Fruit fly (Drosophila melanogaster) whole organism, embryonic: ENCODE results near the gene Pisd.

Source experiments
- Atf6 ChIP-seq: fragments of 200-800 bp; sonication (Bioruptor generic); IDR thresholded peaks from 2 replicates; pipeline ENCODE4 v1.3.6; 2022; ENCODE audit warnings: missing biosample characterization, missing genetic modification characterization
- B-H1 ChIP-seq: fragments of 200-800 bp; sonication (Bioruptor generic); IDR thresholded peaks from 3 replicates; pipeline ENCODE4 v1.3.6; 2022; ENCODE audit warnings: missing biosample characterization, missing genetic modification characterization
- CG10267 ChIP-seq: fragments of 200-800 bp; sonication (Bioruptor generic); optimal IDR thresholded peaks from 2 replicates; lab custom pipeline; 2018; ENCODE audit warnings: missing biosample characterization, mild to moderate bottlenecking, missing genetic modification characterization, moderate library complexity
- CG11560 ChIP-seq: fragments of 200-800 bp; sonication (Bioruptor generic); IDR thresholded peaks from 3 replicates; pipeline ENCODE4 v1.3.6; 2022; ENCODE audit warnings: missing biosample characterization, missing genetic modification characterization
- CG11723 ChIP-seq: fragments of 200-800 bp; sonication (Bioruptor generic); optimal IDR thresholded peaks from 2 replicates; lab custom pipeline; 2017; ENCODE audit warnings: missing biosample characterization, mild to moderate bottlenecking, missing genetic modification characterization
- CG1233 ChIP-seq: fragments of 200-800 bp; sonication (Bioruptor generic); optimal IDR thresholded peaks from 4 replicates; lab custom pipeline; 2018; ENCODE audit warnings: missing biosample characterization, mild to moderate bottlenecking, missing genetic modification characterization
- CG12744 ChIP-seq: fragments of 200-800 bp; sonication (Bioruptor generic); optimal IDR thresholded peaks from 2 replicates; lab custom pipeline; 2016; ENCODE audit warnings: missing biosample characterization, missing genetic modification characterization
- CG13424 ChIP-seq: fragments of 200-800 bp; sonication (Bioruptor generic); optimal IDR thresholded peaks from 2 replicates; lab custom pipeline; 2019; ENCODE audit warnings: missing biosample characterization, mild to moderate bottlenecking, missing genetic modification characterization, moderate library complexity
- CG13894 ChIP-seq: fragments of 200-800 bp; sonication (Bioruptor generic); optimal IDR thresholded peaks from 3 replicates; lab custom pipeline; 2018; ENCODE audit warnings: missing biosample characterization, mild to moderate bottlenecking, missing genetic modification characterization, moderate library complexity
- CG15073 ChIP-seq: fragments of 200-800 bp; sonication (Bioruptor generic); optimal IDR thresholded peaks from 2 replicates; lab custom pipeline; 2016; ENCODE audit warnings: missing biosample characterization, missing genetic modification characterization
- CG15479 ChIP-seq: fragments of 200-800 bp; sonication (Bioruptor generic); optimal IDR thresholded peaks from 3 replicates; lab custom pipeline; 2019; ENCODE audit warnings: missing biosample characterization, mild to moderate bottlenecking, missing genetic modification characterization, moderate library complexity
- CG1647 ChIP-seq: fragments of 200-800 bp; sonication (Bioruptor generic); optimal IDR thresholded peaks from 3 replicates; lab custom pipeline; 2016; ENCODE audit warnings: missing biosample characterization, missing genetic modification characterization
- CG1792 ChIP-seq: fragments of 200-800 bp; sonication (Bioruptor generic); optimal IDR thresholded peaks from 2 replicates; lab custom pipeline; 2016; ENCODE audit warnings: missing biosample characterization, missing genetic modification characterization
- CG2202 ChIP-seq: fragments of 200-800 bp; sonication (Bioruptor generic); optimal IDR thresholded peaks from 2 replicates; lab custom pipeline; 2018; ENCODE audit warnings: missing biosample characterization, mild to moderate bottlenecking, missing genetic modification characterization
- CG2712 ChIP-seq: fragments of 200-800 bp; optimal IDR thresholded peaks from 3 replicates; lab custom pipeline; 2019; ENCODE audit warnings: missing biosample characterization, mild to moderate bottlenecking, missing genetic modification characterization, moderate library complexity
- CG31388 ChIP-seq: fragments of 200-800 bp; sonication (Bioruptor generic); optimal IDR thresholded peaks from 2 replicates; lab custom pipeline; 2016; ENCODE audit warnings: missing biosample characterization, missing genetic modification characterization
- CG32532 ChIP-seq: fragments of 200-800 bp; sonication (Bioruptor generic); IDR thresholded peaks from 2 replicates; pipeline ENCODE4 v1.3.6; 2022; ENCODE audit warnings: missing biosample characterization, missing genetic modification characterization
- CG34376 ChIP-seq: fragments of 200-800 bp; sonication (Bioruptor generic); optimal IDR thresholded peaks from 2 replicates; lab custom pipeline; 2018; ENCODE audit warnings: missing biosample characterization, mild to moderate bottlenecking, missing genetic modification characterization
- CG4328 ChIP-seq: fragments of 200-800 bp; sonication (Bioruptor generic); optimal IDR thresholded peaks from 3 replicates; lab custom pipeline; 2017; ENCODE audit warnings: missing biosample characterization, missing genetic modification reagents, missing genetic modification characterization
- CG4360 ChIP-seq: fragments of 200-800 bp; sonication (Bioruptor generic); IDR thresholded peaks from 2 replicates; pipeline ENCODE4 v1.3.6; 2022; ENCODE audit warnings: missing biosample characterization, missing genetic modification characterization
- CG5245 ChIP-seq: fragments of 200-800 bp; sonication (Bioruptor generic); optimal IDR thresholded peaks from 3 replicates; lab custom pipeline; 2016; ENCODE audit warnings: missing biosample characterization, missing genetic modification characterization
- CG6175 ChIP-seq: fragments of 200-800 bp; sonication (Bioruptor generic); IDR thresholded peaks from 3 replicates; pipeline ENCODE4 v1.3.6; 2022; ENCODE audit warnings: missing biosample characterization, missing genetic modification characterization
- CG6765 ChIP-seq: fragments of 200-800 bp; sonication (Bioruptor generic); optimal IDR thresholded peaks from 3 replicates; lab custom pipeline; 2017; ENCODE audit warnings: missing biosample characterization, mild to moderate bottlenecking, missing genetic modification characterization
- CG8478 ChIP-seq: fragments of >200 bp; optimal IDR thresholded peaks from 2 replicates; lab custom pipeline; 2018
- CG8944 ChIP-seq: fragments of 200-800 bp; sonication (Bioruptor generic); optimal IDR thresholded peaks from 3 replicates; lab custom pipeline; 2016; ENCODE audit warnings: missing biosample characterization, missing genetic modification characterization
- CTCF ChIP-seq: fragments of 200-800 bp; sonication (Bioruptor generic); optimal IDR thresholded peaks from 2 replicates; lab custom pipeline; 2017; ENCODE audit warnings: missing biosample characterization, mild to moderate bottlenecking, missing genetic modification characterization, moderate library complexity
- Fer1 ChIP-seq: fragments of 200-800 bp; sonication (Bioruptor generic); optimal IDR thresholded peaks from 2 replicates; lab custom pipeline; 2017; ENCODE audit warnings: missing biosample characterization, mild to moderate bottlenecking, missing genetic modification characterization
- Fer3 ChIP-seq: fragments of 200-800 bp; sonication (Bioruptor generic); optimal IDR thresholded peaks from 2 replicates; lab custom pipeline; 2018; ENCODE audit warnings: missing biosample characterization, mild to moderate bottlenecking, missing genetic modification characterization, moderate library complexity
- HLH4C ChIP-seq: fragments of 200-800 bp; sonication (Bioruptor generic); IDR thresholded peaks from 3 replicates; pipeline ENCODE4 v1.3.6; 2022; ENCODE audit warnings: missing biosample characterization, missing genetic modification characterization; ENCODE audit not compliant: partially characterized antibody
- Hr51 ChIP-seq, 2 experiments: fragments of 200-800 bp; sonication (Bioruptor generic); optimal IDR thresholded peaks; 2 replicates in 1 of 2; 3 replicates in 1 of 2; lab custom pipeline; 2016 to 2018; ENCODE audit warnings: missing biosample characterization in 2 of 2, missing genetic modification characterization in 2 of 2, mild to moderate bottlenecking in 1 of 2, moderate library complexity in 1 of 2
- Lpt ChIP-seq: fragments of >200 bp; optimal IDR thresholded peaks from 2 replicates; lab custom pipeline; 2018; ENCODE audit warnings: missing biosample characterization, missing genetic modification characterization
- MESR4 ChIP-seq: fragments of 200-800 bp; sonication (Bioruptor generic); optimal IDR thresholded peaks from 2 replicates; lab custom pipeline; 2018; ENCODE audit warnings: missing biosample characterization, mild to moderate bottlenecking, missing genetic modification characterization, moderate library complexity
- Mrtf ChIP-seq: fragments of 200-800 bp; sonication (Bioruptor generic); IDR thresholded peaks from 3 replicates; pipeline ENCODE4 v1.3.6; 2022; ENCODE audit warnings: missing biosample characterization, missing genetic modification characterization
- NK7.1 ChIP-seq: fragments of 200-800 bp; sonication (Bioruptor generic); optimal IDR thresholded peaks from 3 replicates; lab custom pipeline; 2016; ENCODE audit warnings: missing biosample characterization, missing genetic modification characterization
- Six4 ChIP-seq: fragments of 200-800 bp; sonication (Bioruptor generic); optimal IDR thresholded peaks from 2 replicates; lab custom pipeline; 2016; ENCODE audit warnings: missing biosample characterization, missing genetic modification characterization
- bsh ChIP-seq, 2 experiments: fragments of 200-800 bp; sonication (Bioruptor generic); optimal IDR thresholded peaks; 2 replicates each; lab custom pipeline; 2017 to 2018; ENCODE audit warnings: mild to moderate bottlenecking in 2 of 2, missing biosample characterization in 2 of 2, missing genetic modification characterization in 2 of 2, moderate library complexity in 1 of 2
- dysf ChIP-seq: fragments of 200-800 bp; sonication (Bioruptor generic); IDR thresholded peaks from 3 replicates; pipeline ENCODE4 v1.3.6; 2022; ENCODE audit warnings: missing biosample characterization, missing genetic modification characterization
- gro ChIP-seq: fragments of 200-800 bp; sonication (Bioruptor generic); optimal IDR thresholded peaks from 2 replicates; lab custom pipeline; 2016; ENCODE audit warnings: missing biosample characterization, missing genetic modification characterization
- gsb ChIP-seq: fragments of 200-800 bp; sonication (Bioruptor generic); IDR thresholded peaks from 2 replicates; pipeline ENCODE4 v1.3.6; 2022; ENCODE audit warnings: missing biosample characterization, missing genetic modification characterization
- jing ChIP-seq: fragments of 200-800 bp; sonication (Bioruptor generic); optimal IDR thresholded peaks from 2 replicates; lab custom pipeline; 2018; ENCODE audit warnings: missing biosample characterization, mild to moderate bottlenecking, missing genetic modification characterization
- mirr ChIP-seq: fragments of 200-800 bp; sonication (Bioruptor generic); optimal IDR thresholded peaks from 3 replicates; lab custom pipeline; 2018; ENCODE audit warnings: missing biosample characterization, mild to moderate bottlenecking, missing genetic modification characterization
- nmo ChIP-seq: fragments of 200-800 bp; sonication (Bioruptor generic); optimal IDR thresholded peaks from 2 replicates; lab custom pipeline; 2018; ENCODE audit warnings: missing biosample characterization, mild to moderate bottlenecking, missing genetic modification characterization, moderate library complexity
- pros ChIP-seq: fragments of 200-800 bp; sonication (Bioruptor generic); optimal IDR thresholded peaks from 3 replicates; lab custom pipeline; 2019; ENCODE audit warnings: missing biosample characterization, mild to moderate bottlenecking, missing genetic modification characterization, moderate library complexity
- ro ChIP-seq: fragments of 200-800 bp; sonication (Bioruptor generic); IDR thresholded peaks from 2 replicates; pipeline ENCODE4 v1.3.6; 2022; ENCODE audit warnings: missing biosample characterization, missing genetic modification characterization
- row ChIP-seq: fragments of 200-800 bp; sonication (Bioruptor generic); IDR thresholded peaks from 3 replicates; pipeline ENCODE4 v1.3.6; 2022; ENCODE audit warnings: missing biosample characterization, missing genetic modification characterization
- sc ChIP-seq, 3 experiments: fragments of >200 bp in 2 of 3; fragments of 200-800 bp in 1 of 3; sonication (Bioruptor generic) in 1 of 3; optimal IDR thresholded peaks; 2 replicates in 2 of 3; 3 replicates in 1 of 3; lab custom pipeline; 2017; ENCODE audit warnings: mild to moderate bottlenecking in 1 of 3, missing biosample characterization in 1 of 3, missing genetic modification characterization in 1 of 3, missing genetic modification reagents in 1 of 3
- sqz ChIP-seq: fragments of 200-800 bp; sonication (Bioruptor generic); optimal IDR thresholded peaks from 3 replicates; lab custom pipeline; 2018; ENCODE audit warnings: missing biosample characterization, mild to moderate bottlenecking, missing genetic modification characterization
- toy ChIP-seq: fragments of 200-800 bp; sonication (Bioruptor generic); IDR thresholded peaks from 2 replicates; pipeline ENCODE4 v1.3.6; 2022; ENCODE audit warnings: missing biosample characterization, missing genetic modification characterization
- trh ChIP-seq: fragments of 200-800 bp; sonication (Bioruptor generic); optimal IDR thresholded peaks from 2 replicates; lab custom pipeline; 2016; ENCODE audit warnings: missing biosample characterization, missing genetic modification characterization
- tup ChIP-seq: fragments of 200-800 bp; sonication (Bioruptor generic); optimal IDR thresholded peaks from 2 replicates; lab custom pipeline; 2016; ENCODE audit warnings: missing biosample characterization, mild to moderate bottlenecking, missing genetic modification characterization, moderate library complexity

Gene Pisd

dm6 chr3R:24031019-24031824 is 19.4 kb upstream of the Pisd start (continued):
- TF ChIP-seq sqz (GFP tag; lab: Kevin White, UChicago) (no peak), CG15073 (GFP tag; lab: Kevin White, UChicago) (no peak), CG1233 (no peak), CG11723 (GFP tag; lab: Kevin White, UChicago) (no peak), gsb (GFP tag; lab: Robert Waterston, UW) (no peak), MESR4 (GFP tag; lab: Kevin White, UChicago) (peak; percentile 49), ro (GFP tag; lab: Robert Waterston, UW) (no peak), Fer1 (GFP tag; lab: Kevin White, UChicago) (peak; percentile 36), CG11560 (no peak), dysf (no peak), sc (optimal IDR thresholded peaks at IDR 0.05; lab: Kevin White, UChicago) (no peak), sc (GFP tag; optimal IDR thresholded peaks at IDR 0.05; lab: Kevin White, UChicago) (no peak), CG2202 (tag; lab: Kevin White, UChicago) (peak; percentile 25), B-H1 (GFP tag; lab: Robert Waterston, UW) (no peak), CG2712 (tag; lab: Kevin White, UChicago) (no peak), Fer3 (tag; lab: Kevin White, UChicago) (no peak), CG15479 (peak; percentile 53), CG6765 (GFP tag; lab: Kevin White, UChicago) (no peak), Six4 (GFP tag; lab: Kevin White, UChicago) (no peak), nmo (GFP tag; lab: Kevin White, UChicago) (no peak), CG13424 (tag; lab: Kevin White, UChicago) (peak; percentile 2), CG12744 (GFP tag; lab: Kevin White, UChicago) (no peak), toy (GFP tag; lab: Robert Waterston, UW) (0 out of 2 replicates have a peak, but pooled peaks have one; percentile 27), CG6175 (0 out of 3 replicates have a peak, but pooled peaks have one; percentile 24), CG13894 (tag; lab: Kevin White, UChicago) (peak; percentile 34), tup (GFP tag; lab: Kevin White, UChicago) (no peak), CG8478 (lab: Kevin White, UChicago) (no peak), CG5245 (GFP tag; lab: Kevin White, UChicago) (no peak), CG1647 (GFP tag; lab: Kevin White, UChicago) (no peak), HLH4C (no peak), CG32532 (GFP tag; lab: Robert Waterston, UW) (peak; percentile 52; the same call in 1 of the 2 replicates), CG10267 (no peak), row (GFP tag; lab: Robert Waterston, UW) (peak; percentile 31; the same call in 2 of the 3 replicates), Lpt (GFP tag; lab: Kevin White, UChicago) (no peak), CG4328 (GFP tag; lab: Kevin White, UChicago) (no peak), CG8944 (GFP tag; lab: Kevin White, UChicago) (no peak), jing (no peak), CG31388 (GFP tag; lab: Kevin White, UChicago) (no peak), CG4360 (peak; percentile 67), trh (GFP tag; lab: Kevin White, UChicago) (no peak), bsh (GFP tag; optimal IDR thresholded peaks at IDR 0.05; lab: Kevin White, UChicago) (peak in 1 of 2 experiments; percentile 29), Hr51 (GFP tag; optimal IDR thresholded peaks at IDR 0.05; lab: Kevin White, UChicago) (no peak), CG1792 (GFP tag; lab: Kevin White, UChicago) (no peak), pros (GFP tag; lab: Kevin White, UChicago) (no peak), gro (GFP tag; lab: Kevin White, UChicago) (no peak), NK7.1 (GFP tag; lab: Kevin White, UChicago) (no peak), CTCF (GFP tag; lab: Kevin White, UChicago) (no peak), Mrtf (GFP tag; lab: Robert Waterston, UW) (no peak), mirr (GFP tag; lab: Kevin White, UChicago) (no peak), CG34376 (GFP tag; lab: Kevin White, UChicago) (no peak), Atf6 (GFP tag; lab: Robert Waterston, UW) (peak; percentile 47; the same call in 1 of the 2 replicates)
